Fruit fly (Drosophila melanogaster) whole organism, embryonic: Measurements from ENCODE around the gene Mtp.

ENCODE experiments used
- Atf6 ChIP-seq: fragments of 200-800 bp; sonication (Bioruptor generic); IDR thresholded peaks from 2 replicates; pipeline ENCODE4 v1.3.6; 2022; ENCODE audit warnings: missing biosample characterization, missing genetic modification characterization
- CG10366 ChIP-seq: fragments of 200-800 bp; sonication (Bioruptor generic); IDR thresholded peaks from 2 replicates; pipeline ENCODE4 v1.3.6; 2022; ENCODE audit warnings: missing biosample characterization, missing genetic modification characterization
- CG11695 ChIP-seq: fragments of 200-800 bp; sonication (Bioruptor generic); IDR thresholded peaks from 3 replicates; pipeline ENCODE4 v1.3.6; 2022; ENCODE audit warnings: missing biosample characterization, missing genetic modification characterization
- CG12769 ChIP-seq: fragments of 200-800 bp; sonication (Bioruptor generic); optimal IDR thresholded peaks from 2 replicates; lab custom pipeline; 2019; ENCODE audit warnings: missing biosample characterization, mild to moderate bottlenecking, missing genetic modification characterization, moderate library complexity
- CG13775 ChIP-seq: fragments of 200-800 bp; sonication (Bioruptor generic); optimal IDR thresholded peaks from 3 replicates; lab custom pipeline; 2017; ENCODE audit warnings: missing biosample characterization, mild to moderate bottlenecking, missing genetic modification characterization
- CG13894 ChIP-seq: fragments of 200-800 bp; sonication (Bioruptor generic); optimal IDR thresholded peaks from 3 replicates; lab custom pipeline; 2018; ENCODE audit warnings: missing biosample characterization, mild to moderate bottlenecking, missing genetic modification characterization, moderate library complexity
- CG16813 ChIP-seq: fragments of 200-800 bp; sonication (Bioruptor generic); IDR thresholded peaks from 3 replicates; pipeline ENCODE4 v1.3.6; 2022; ENCODE audit warnings: missing biosample characterization, missing genetic modification characterization; ENCODE audit not compliant: partially characterized antibody
- CG17612 ChIP-seq: fragments of 200-800 bp; sonication (Bioruptor generic); IDR thresholded peaks from 2 replicates; pipeline ENCODE4 v1.3.6; 2022; ENCODE audit warnings: missing biosample characterization, missing genetic modification characterization
- CG17829 ChIP-seq: fragments of 200-800 bp; optimal IDR thresholded peaks from 2 replicates; lab custom pipeline; 2019; ENCODE audit warnings: missing biosample characterization, mild to moderate bottlenecking, missing genetic modification characterization, moderate library complexity
- CG18476 ChIP-seq: fragments of 200-800 bp; sonication (Bioruptor generic); optimal IDR thresholded peaks from 2 replicates; lab custom pipeline; 2016; ENCODE audit warnings: missing biosample characterization, mild to moderate bottlenecking, missing genetic modification characterization
- CG2889 ChIP-seq: fragments of 200-800 bp; sonication (Bioruptor generic); IDR thresholded peaks from 3 replicates; pipeline ENCODE4 v1.3.6; 2022; ENCODE audit warnings: missing biosample characterization, missing genetic modification characterization
- CG31224 ChIP-seq: fragments of 200-800 bp; sonication (Bioruptor generic); IDR thresholded peaks from 2 replicates; pipeline ENCODE4 v1.3.6; 2022; ENCODE audit warnings: missing biosample characterization, missing genetic modification characterization
- CG6254 ChIP-seq: fragments of 200-800 bp; sonication (Bioruptor generic); optimal IDR thresholded peaks from 3 replicates; lab custom pipeline; 2017; ENCODE audit warnings: mild to moderate bottlenecking, missing biosample characterization, missing genetic modification reagents, missing genetic modification characterization
- CG6813 ChIP-seq: fragments of 200-800 bp; sonication (Bioruptor generic); optimal IDR thresholded peaks from 2 replicates; lab custom pipeline; 2017; ENCODE audit warnings: missing biosample characterization, missing genetic modification characterization, mild to moderate bottlenecking, moderate library complexity, missing genetic modification reagents
- CG7839 ChIP-seq: fragments of 200-800 bp; sonication (Bioruptor generic); optimal IDR thresholded peaks from 3 replicates; lab custom pipeline; 2018; ENCODE audit warnings: missing biosample characterization, mild to moderate bottlenecking, missing genetic modification characterization, moderate library complexity
- CG7987 ChIP-seq: fragments of 200-800 bp; sonication (Bioruptor generic); optimal IDR thresholded peaks from 2 replicates; lab custom pipeline; 2018; ENCODE audit warnings: missing biosample characterization, mild to moderate bottlenecking, missing genetic modification characterization, moderate library complexity
- CG9727 ChIP-seq: fragments of 200-800 bp; sonication (Bioruptor generic); optimal IDR thresholded peaks from 3 replicates; lab custom pipeline; 2017; ENCODE audit warnings: missing biosample characterization, mild to moderate bottlenecking, missing genetic modification characterization
- Camta ChIP-seq: fragments of 200-800 bp; sonication (Bioruptor generic); optimal IDR thresholded peaks from 2 replicates; lab custom pipeline; 2016; ENCODE audit warnings: missing biosample characterization, missing genetic modification characterization
- CkIIα-i1 ChIP-seq: fragments of 200-800 bp; sonication (Bioruptor generic); IDR thresholded peaks from 2 replicates; pipeline ENCODE4 v1.3.6; 2022; ENCODE audit warnings: missing biosample characterization, missing genetic modification characterization
- CoRest ChIP-seq: fragments of 200-800 bp; sonication (Bioruptor generic); optimal IDR thresholded peaks from 3 replicates; lab custom pipeline; 2018; ENCODE audit warnings: missing biosample characterization, mild to moderate bottlenecking, missing genetic modification characterization, moderate library complexity
- Jarid2 ChIP-seq: fragments of 200-800 bp; sonication (Bioruptor generic); optimal IDR thresholded peaks from 3 replicates; lab custom pipeline; 2017; ENCODE audit warnings: mild to moderate bottlenecking, missing biosample characterization, missing genetic modification reagents, missing genetic modification characterization
- Mrtf ChIP-seq: fragments of 200-800 bp; sonication (Bioruptor generic); IDR thresholded peaks from 3 replicates; pipeline ENCODE4 v1.3.6; 2022; ENCODE audit warnings: missing biosample characterization, missing genetic modification characterization
- Myb ChIP-seq: fragments of 200-800 bp; sonication (Bioruptor generic); optimal IDR thresholded peaks from 2 replicates; lab custom pipeline; 2016; ENCODE audit warnings: missing biosample characterization, missing genetic modification characterization
- NC2β ChIP-seq: fragments of 200-800 bp; sonication (Bioruptor generic); optimal IDR thresholded peaks from 2 replicates; lab custom pipeline; 2016; ENCODE audit warnings: missing biosample characterization, missing genetic modification characterization
- Opbp ChIP-seq: fragments of 200-800 bp; sonication (Bioruptor generic); IDR thresholded peaks from 3 replicates; pipeline ENCODE4 v1.3.6; 2022; ENCODE audit warnings: missing biosample characterization, missing genetic modification characterization; ENCODE audit not compliant: partially characterized antibody
- Sox100B ChIP-seq: fragments of 200-800 bp; sonication (Bioruptor generic); optimal IDR thresholded peaks from 3 replicates; lab custom pipeline; 2018; ENCODE audit warnings: missing biosample characterization, mild to moderate bottlenecking, missing genetic modification characterization
- Spps ChIP-seq: fragments of 200-800 bp; sonication (Bioruptor generic); optimal IDR thresholded peaks from 2 replicates; lab custom pipeline; 2018; ENCODE audit warnings: missing biosample characterization, mild to moderate bottlenecking, missing genetic modification characterization
- Usf ChIP-seq: fragments of 200-800 bp; sonication (Bioruptor generic); optimal IDR thresholded peaks from 2 replicates; lab custom pipeline; 2017; ENCODE audit warnings: missing genotype, missing biosample characterization, missing genetic modification characterization
- ase ChIP-seq: fragments of 200-800 bp; sonication (Bioruptor generic); IDR thresholded peaks from 3 replicates; pipeline ENCODE4 v1.3.6; 2022; ENCODE audit warnings: missing biosample characterization, missing genetic modification characterization
- ash1 ChIP-seq: fragments of 200-800 bp; sonication (Bioruptor generic); optimal IDR thresholded peaks from 2 replicates; lab custom pipeline; 2018; ENCODE audit warnings: missing biosample characterization, mild to moderate bottlenecking, missing genetic modification characterization
- cg ChIP-seq: fragments of 200-800 bp; sonication (Bioruptor generic); optimal IDR thresholded peaks from 3 replicates; lab custom pipeline; 2019; ENCODE audit warnings: missing biosample characterization, mild to moderate bottlenecking, missing genetic modification characterization, moderate library complexity
- dan ChIP-seq: fragments of 200-800 bp; sonication (Bioruptor generic); IDR thresholded peaks from 2 replicates; pipeline ENCODE4 v1.3.6; 2022; ENCODE audit warnings: missing biosample characterization, missing genetic modification characterization
- dimm ChIP-seq: fragments of 200-800 bp; sonication (Bioruptor generic); IDR thresholded peaks from 2 replicates; pipeline ENCODE4 v1.3.6; 2022; ENCODE audit warnings: missing biosample characterization, missing genetic modification characterization
- ems ChIP-seq: fragments of 200-800 bp; sonication (Bioruptor generic); optimal IDR thresholded peaks from 3 replicates; lab custom pipeline; 2016; ENCODE audit warnings: missing biosample characterization, missing genetic modification characterization
- en ChIP-seq: fragments of 200-800 bp; sonication (Bioruptor generic); optimal IDR thresholded peaks from 2 replicates; lab custom pipeline; 2016; ENCODE audit warnings: missing biosample characterization, missing genetic modification characterization
- gce ChIP-seq: fragments of 200-800 bp; sonication (Bioruptor generic); IDR thresholded peaks from 3 replicates; pipeline ENCODE4 v1.3.6; 2022; ENCODE audit warnings: missing biosample characterization, missing genetic modification characterization
- grau ChIP-seq: fragments of 200-800 bp; optimal IDR thresholded peaks from 3 replicates; lab custom pipeline; 2019; ENCODE audit warnings: missing biosample characterization, mild to moderate bottlenecking, missing genetic modification characterization, moderate library complexity
- her ChIP-seq: fragments of 200-800 bp; sonication (Bioruptor generic); optimal IDR thresholded peaks from 2 replicates; lab custom pipeline; 2016; ENCODE audit warnings: missing biosample characterization, missing genetic modification characterization
- jing ChIP-seq: fragments of 200-800 bp; sonication (Bioruptor generic); optimal IDR thresholded peaks from 2 replicates; lab custom pipeline; 2018; ENCODE audit warnings: missing biosample characterization, mild to moderate bottlenecking, missing genetic modification characterization
- kay ChIP-seq: fragments of 200-800 bp; sonication (Bioruptor generic); optimal IDR thresholded peaks from 2 replicates; lab custom pipeline; 2016; ENCODE audit warnings: missing biosample characterization, missing genetic modification characterization
- nerfin-2 ChIP-seq: fragments of 200-800 bp; sonication (Bioruptor generic); IDR thresholded peaks from 2 replicates; pipeline ENCODE4 v1.3.6; 2022; ENCODE audit warnings: missing biosample characterization, missing genetic modification characterization; ENCODE audit not compliant: partially characterized antibody
- nmo ChIP-seq: fragments of 200-800 bp; sonication (Bioruptor generic); optimal IDR thresholded peaks from 2 replicates; lab custom pipeline; 2018; ENCODE audit warnings: missing biosample characterization, mild to moderate bottlenecking, missing genetic modification characterization, moderate library complexity
- otp ChIP-seq: fragments of 200-800 bp; sonication (Bioruptor generic); IDR thresholded peaks from 3 replicates; pipeline ENCODE4, ENCODE4 v1.3.6; 2022; ENCODE audit warnings: missing biosample characterization, missing genetic modification characterization
- pan ChIP-seq, 4 experiments: fragments of >200 bp in 3 of 4; fragments of 200-800 bp in 1 of 4; sonication (Bioruptor generic) in 1 of 4; optimal IDR thresholded peaks in 3 of 4; IDR thresholded peaks in 1 of 4; 2 replicates each; pipeline versions ENCODE4 v1.3.6 to Lab custom; 2017 to 2022; ENCODE audit warnings: missing biosample characterization in 2 of 4, missing genetic modification characterization in 2 of 4, mixed read lengths in 1 of 4
- ssp ChIP-seq: fragments of 200-800 bp; sonication (Bioruptor generic); IDR thresholded peaks from 2 replicates; pipeline ENCODE4 v1.3.6; 2022; ENCODE audit warnings: missing biosample characterization, missing genetic modification characterization
- tgo ChIP-seq: fragments of 200-800 bp; sonication (Bioruptor generic); IDR thresholded peaks from 3 replicates; pipeline ENCODE4 v1.3.6; 2022; ENCODE audit warnings: missing biosample characterization, missing genetic modification characterization
- tio ChIP-seq: fragments of 200-800 bp; sonication (Bioruptor generic); optimal IDR thresholded peaks from 2 replicates; lab custom pipeline; 2017; ENCODE audit warnings: missing biosample characterization, missing genetic modification characterization, inconsistent platforms
- wek ChIP-seq: fragments of 200-800 bp; sonication (Bioruptor generic); optimal IDR thresholded peaks from 3 replicates; lab custom pipeline; 2018; ENCODE audit warnings: missing biosample characterization, mild to moderate bottlenecking, missing genetic modification characterization, moderate library complexity
- zen ChIP-seq: fragments of 200-800 bp; sonication (Bioruptor generic); optimal IDR thresholded peaks from 3 replicates; lab custom pipeline; 2018; ENCODE audit warnings: missing biosample characterization, mild to moderate bottlenecking, missing genetic modification characterization, moderate library complexity

Gene Mtp

dm6 chr2L:20944886-20945558, 22.3 kb upstream of the Mtp start (continued):
- TF ChIP-seq ssp (GFP tag; lab: Robert Waterston, UW) (peak; percentile 39; the same call in 1 of the 2 replicates), nerfin-2 (GFP tag; lab: Robert Waterston, UW) (no peak), jing (GFP tag; lab: Kevin White, UChicago) (peak; percentile 46), ash1 (GFP tag; lab: Kevin White, UChicago) (no peak), cg (GFP tag; lab: Kevin White, UChicago) (no peak), nmo (peak; percentile 59), CG2889 (GFP tag; lab: Robert Waterston, UW) (no peak), tio (GFP tag; lab: Kevin White, UChicago) (peak; percentile 12), dimm (0 out of 2 replicates have a peak, but pooled peaks have one; percentile 19), CkIIα-i1 (no peak), zen (tag; lab: Kevin White, UChicago) (no peak), Opbp (GFP tag; lab: Robert Waterston, UW) (peak; percentile 13; the same call in 1 of the 3 replicates), kay (GFP tag; lab: Kevin White, UChicago) (no peak), CG7839 (peak; percentile 58), ems (GFP tag; lab: Kevin White, UChicago) (peak; percentile 38), Mrtf (GFP tag; lab: Robert Waterston, UW) (no peak), Jarid2 (GFP tag; lab: Kevin White, UChicago) (peak; percentile 8), CG16813 (GFP tag; lab: Robert Waterston, UW) (no peak), her (GFP tag; lab: Kevin White, UChicago) (no peak), pan (optimal IDR thresholded peaks at IDR 0.05; lab: Kevin White, UChicago) (no peak), pan (GFP tag; optimal IDR thresholded peaks at IDR 0.05 in 1 of 2, IDR thresholded peaks at IDR 0.05 in 1 of 2) (no peak), CoRest (tag; lab: Kevin White, UChicago) (peak; percentile 63), CG17612 (GFP tag; lab: Robert Waterston, UW) (no peak), CG17829 (tag; lab: Kevin White, UChicago) (peak; percentile 60), en (GFP tag; lab: Kevin White, UChicago) (no peak), CG11695 (no peak), wek (peak; percentile 24), Camta (GFP tag; lab: Kevin White, UChicago) (peak; percentile 32), otp (no peak; the same call in 2 of the 3 replicates), CG9727 (GFP tag; lab: Kevin White, UChicago) (peak; percentile 28), Usf (GFP tag; lab: Kevin White, UChicago) (no peak), dan (GFP tag; lab: Robert Waterston, UW) (no peak), grau (tag; lab: Kevin White, UChicago) (peak; percentile 55), tgo (GFP tag; lab: Robert Waterston, UW) (peak; percentile 46; the same call in 1 of the 3 replicates), CG7987 (GFP tag; lab: Kevin White, UChicago) (no peak), CG31224 (no peak), CG6254 (GFP tag; lab: Kevin White, UChicago) (peak; percentile 28), Myb (GFP tag; lab: Kevin White, UChicago) (peak; percentile 6), CG18476 (GFP tag; lab: Kevin White, UChicago) (peak; percentile 25), CG12769 (peak; percentile 56), CG6813 (GFP tag; lab: Kevin White, UChicago) (peak; percentile 50), CG10366 (GFP tag; lab: Robert Waterston, UW) (peak; percentile 45; the same call in 1 of the 2 replicates), Atf6 (GFP tag; lab: Robert Waterston, UW) (no peak), Spps (tag; lab: Kevin White, UChicago) (peak; percentile 40), gce (GFP tag; lab: Robert Waterston, UW) (0 out of 3 replicates have a peak, but pooled peaks have one; percentile 44), CG13775 (GFP tag; lab: Kevin White, UChicago) (peak; percentile 35), CG13894 (tag; lab: Kevin White, UChicago) (no peak), NC2β (peak; percentile 15), ase (GFP tag; lab: Robert Waterston, UW) (peak; percentile 30; the same call in 1 of the 3 replicates), Sox100B (GFP tag; lab: Kevin White, UChicago) (peak; percentile 31)
